Fruit fly (Drosophila melanogaster) whole organism: Measurements from ENCODE around the gene Pfdn5.

ENCODE experiments used
- CG8478 ChIP-seq: fragments of >200 bp; optimal IDR thresholded peaks from 2 replicates; lab custom pipeline; 2018; ENCODE audit warnings: inconsistent platforms
- Dll ChIP-seq: fragments of >200 bp; optimal IDR thresholded peaks from 2 replicates; lab custom pipeline; 2017
- EcR ChIP-seq, 2 experiments: fragments of >200 bp; optimal IDR thresholded peaks; 2 replicates each; lab custom pipeline; 2017; ENCODE audit warnings: missing biosample characterization in 2 of 2, missing genetic modification characterization in 2 of 2, missing genetic modification reagents in 2 of 2
- pan ChIP-seq: fragments of >200 bp; optimal IDR thresholded peaks from 2 replicates; lab custom pipeline; 2017
- psq ChIP-seq: fragments of >200 bp; optimal IDR thresholded peaks from 2 replicates; lab custom pipeline; 2017
- usp ChIP-seq: fragments of >200 bp; optimal IDR thresholded peaks from 2 replicates; lab custom pipeline; 2017; ENCODE audit warnings: missing biosample characterization, missing genetic modification characterization, mixed read lengths

Pfdn5 gene

DNA sequence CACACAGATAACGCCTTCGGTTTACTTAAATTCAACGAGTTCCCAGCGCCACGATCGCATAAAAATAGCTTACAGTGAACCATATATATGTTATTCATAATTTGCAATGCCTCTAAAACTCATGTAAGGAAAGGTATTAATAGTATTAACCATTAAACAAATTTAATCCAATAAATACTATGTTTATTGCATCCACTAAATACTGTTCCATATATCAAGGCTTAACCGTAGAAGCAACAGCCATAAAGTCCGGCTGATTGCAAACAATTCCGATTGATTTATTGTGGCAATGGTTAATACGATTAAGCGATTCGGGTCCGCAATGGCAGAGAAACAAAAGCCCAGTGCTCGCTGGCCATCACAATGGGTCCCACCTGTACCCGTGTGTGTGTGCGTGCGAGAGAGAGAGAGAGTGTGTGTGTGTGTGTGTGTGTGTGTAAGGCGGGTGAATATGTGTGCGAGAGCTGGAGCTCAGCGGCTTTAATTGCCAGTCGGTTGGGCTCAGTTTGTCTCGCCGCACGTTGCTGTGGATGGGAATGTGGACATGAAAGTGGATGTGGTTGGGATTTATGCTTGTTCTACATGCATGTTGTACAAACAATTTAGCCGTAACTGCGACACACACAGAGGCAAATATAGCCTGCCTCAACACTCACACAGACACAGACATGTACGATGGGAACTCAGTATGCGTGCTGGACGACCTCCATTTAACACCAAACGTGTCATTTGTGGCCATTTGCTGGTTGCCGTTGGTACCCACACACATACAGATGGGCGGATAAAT is 7.9 kb downstream of the Pfdn5 start:
- TF ChIP-seq pan (lab: Kevin White, UChicago) = no peak
- TF ChIP-seq usp (GFP tag; lab: Kevin White, UChicago) = no peak
- TF ChIP-seq Dll (lab: Kevin White, UChicago) = no peak
- TF ChIP-seq EcR (GFP tag; optimal IDR thresholded peaks at IDR 0.05; lab: Kevin White, UChicago) = no peak
- no peak for TF ChIP-seq CG8478 (lab: Kevin White, UChicago)
- no peak for TF ChIP-seq psq

DNA sequence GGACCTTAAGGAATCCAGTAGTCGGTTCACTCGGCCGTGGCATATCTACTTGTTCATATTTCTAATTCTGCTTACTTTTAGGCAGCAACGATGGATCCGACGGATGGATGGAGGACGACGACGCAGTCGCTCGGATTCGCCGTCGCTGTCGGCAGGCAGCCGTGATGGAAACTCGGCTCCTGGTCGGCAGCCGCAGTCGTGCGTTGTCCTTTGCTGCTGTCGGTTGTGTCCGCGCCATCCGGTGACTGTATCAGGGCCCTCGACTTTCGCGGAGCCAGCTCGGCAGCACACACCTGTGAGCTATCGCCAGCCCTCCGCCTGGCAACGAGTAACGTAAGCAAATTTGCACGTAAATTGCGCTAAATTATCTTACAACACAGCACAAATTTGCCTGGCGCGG is 10.2 kb downstream of the Pfdn5 start, which contains the start of gene Octbeta1R:
Octbeta1R (plus strand) TSS at position 191 of the 400 bp plus-strand sequence.
- TF ChIP-seq CG8478 (lab: Kevin White, UChicago) = no peak
- no peak for TF ChIP-seq psq

DNA sequence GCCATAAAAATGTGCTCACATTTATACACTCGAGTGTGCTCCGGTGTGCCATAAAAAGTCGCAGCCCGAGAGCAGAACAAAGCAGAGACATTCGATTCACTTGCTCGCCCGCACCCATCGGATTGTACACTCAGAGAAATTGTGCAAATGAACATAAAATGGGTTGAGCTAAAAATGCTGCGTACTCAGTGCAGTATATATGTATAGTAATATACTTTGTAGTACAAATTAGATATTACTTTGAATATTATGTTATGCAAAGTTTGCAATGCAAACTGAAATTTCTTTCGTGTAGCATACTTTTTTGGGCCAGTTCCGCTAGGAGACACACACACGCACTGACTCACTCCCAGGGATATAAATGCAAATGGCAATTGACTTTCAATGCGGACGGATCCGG is 16.8 kb downstream of the Pfdn5 start:
- TF ChIP-seq EcR (GFP tag; optimal IDR thresholded peaks at IDR 0.05; lab: Kevin White, UChicago) = no peak
- TF ChIP-seq pan (lab: Kevin White, UChicago) = no peak
- TF ChIP-seq Dll (lab: Kevin White, UChicago) = no peak
- no peak for TF ChIP-seq psq
- TF ChIP-seq CG8478 (lab: Kevin White, UChicago) = no peak

DNA sequence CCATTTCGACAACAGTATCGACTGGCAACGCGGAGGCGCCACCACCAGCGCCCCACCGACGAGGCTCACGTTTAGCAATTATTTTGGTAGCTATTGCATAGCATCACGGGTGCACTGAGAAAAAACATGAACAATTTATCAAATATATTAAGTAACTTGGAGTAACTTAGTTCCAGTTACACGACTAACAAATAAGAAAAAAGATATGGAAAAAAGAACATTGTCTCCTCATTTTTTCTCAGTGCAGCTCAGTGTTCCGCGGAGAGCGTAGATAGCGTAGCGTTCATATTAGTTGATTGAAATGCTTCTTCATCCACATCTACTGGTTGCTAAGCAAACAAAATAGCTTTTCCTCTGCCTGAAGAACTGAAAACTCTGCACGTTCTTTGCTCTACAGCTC is 28.5 kb downstream of the Pfdn5 start:
- TF ChIP-seq Dll (lab: Kevin White, UChicago) = no peak
- TF ChIP-seq psq = no peak
- TF ChIP-seq EcR (GFP tag; optimal IDR thresholded peaks at IDR 0.05; lab: Kevin White, UChicago) = no peak
- TF ChIP-seq CG8478 (lab: Kevin White, UChicago) = no peak
- TF ChIP-seq usp (GFP tag; lab: Kevin White, UChicago) = no peak
- no peak for TF ChIP-seq pan (lab: Kevin White, UChicago)

DNA sequence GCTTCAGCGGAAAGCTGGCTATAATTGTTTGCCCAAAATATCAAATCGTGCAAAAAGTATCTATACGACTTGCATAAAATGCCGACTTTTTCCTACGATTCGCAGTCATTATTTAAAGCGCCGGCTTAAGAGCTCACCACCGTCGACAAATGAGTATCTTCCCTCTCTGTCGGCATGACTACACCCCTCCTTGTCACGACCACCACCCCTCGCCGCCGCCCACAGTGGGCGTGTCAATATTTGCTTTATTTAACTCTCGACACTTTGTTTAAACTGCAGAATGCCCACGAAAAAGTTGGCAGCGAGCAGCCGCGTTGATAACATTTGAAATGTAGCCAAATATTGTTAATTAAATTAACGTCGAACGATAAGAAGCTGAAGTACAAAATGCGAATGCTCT is 31.4 kb downstream of the Pfdn5 start:
- TF ChIP-seq CG8478 (lab: Kevin White, UChicago) (no peak), pan (lab: Kevin White, UChicago) (no peak), usp (GFP tag; lab: Kevin White, UChicago) (no peak), psq (no peak), Dll (lab: Kevin White, UChicago) (no peak), EcR (GFP tag; optimal IDR thresholded peaks at IDR 0.05; lab: Kevin White, UChicago) (no peak)

DNA sequence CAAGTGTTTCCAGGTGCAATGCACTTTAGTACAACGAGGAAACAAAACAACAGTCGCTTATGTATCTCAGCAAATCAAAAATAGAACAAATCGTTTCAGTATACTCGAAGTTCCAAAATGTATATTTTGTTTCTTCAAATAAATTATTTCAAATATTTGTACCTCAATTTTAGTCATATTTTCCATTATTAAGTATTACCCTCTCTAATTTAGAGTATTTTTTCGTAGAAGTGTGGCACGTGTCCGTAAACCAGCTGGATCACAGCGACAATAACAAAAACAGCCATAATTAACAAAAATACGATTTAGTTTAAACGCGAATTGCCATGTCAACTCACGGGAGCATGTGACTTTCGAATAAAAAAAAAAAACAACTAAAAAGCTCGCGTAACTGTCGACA is 31.9 kb downstream of the Pfdn5 start:
- TF ChIP-seq EcR (GFP tag; optimal IDR thresholded peaks at IDR 0.05; lab: Kevin White, UChicago) (no peak), Dll (lab: Kevin White, UChicago) (no peak), CG8478 (lab: Kevin White, UChicago) (no peak), usp (GFP tag; lab: Kevin White, UChicago) (no peak), psq (no peak), pan (lab: Kevin White, UChicago) (no peak)

DNA sequence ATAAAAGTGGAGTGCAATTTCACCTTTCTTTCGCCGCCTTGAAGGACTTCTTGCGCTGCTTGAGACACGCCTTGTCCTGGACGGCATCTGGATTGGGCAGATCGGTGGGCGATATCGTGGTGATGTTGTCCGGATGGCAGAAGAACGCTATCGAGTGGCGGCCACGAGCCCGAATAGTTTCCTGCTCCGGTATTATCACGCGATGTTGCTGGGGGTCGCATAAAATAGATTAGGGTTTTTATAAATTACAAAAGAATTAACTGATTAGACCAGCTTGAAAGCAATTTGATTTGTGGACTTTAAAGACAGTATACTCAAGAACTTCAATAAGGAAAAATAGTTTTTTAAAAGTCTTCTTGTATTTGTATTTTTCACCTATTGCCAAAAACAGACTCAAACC is 33.6 kb downstream of the Pfdn5 start:
- TF ChIP-seq pan (lab: Kevin White, UChicago) (no peak), usp (GFP tag; lab: Kevin White, UChicago) (no peak), psq (no peak), EcR (GFP tag; optimal IDR thresholded peaks at IDR 0.05; lab: Kevin White, UChicago) (no peak), Dll (lab: Kevin White, UChicago) (no peak), CG8478 (lab: Kevin White, UChicago) (no peak)

DNA sequence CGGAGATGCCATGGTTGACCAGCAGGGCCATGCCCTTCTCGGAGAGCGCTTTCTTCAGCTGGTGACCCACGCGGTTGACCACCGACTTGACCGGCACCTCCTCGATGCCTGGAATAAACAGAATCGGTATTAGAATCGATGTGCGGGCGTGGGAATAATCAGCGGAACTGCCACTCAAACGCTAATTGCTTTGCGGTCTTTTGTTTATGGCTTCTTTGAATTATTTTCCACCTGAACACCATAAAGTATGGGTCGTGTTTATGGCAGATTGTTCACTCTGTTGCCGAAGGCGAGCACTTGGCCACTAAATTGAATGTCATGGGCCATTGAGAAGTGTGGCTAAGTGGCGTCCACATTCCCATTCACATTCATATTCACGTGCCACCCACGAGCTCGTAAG is 35.2 kb downstream of the Pfdn5 start:
- TF ChIP-seq EcR (GFP tag; optimal IDR thresholded peaks at IDR 0.05; lab: Kevin White, UChicago) (no peak), usp (GFP tag; lab: Kevin White, UChicago) (no peak), pan (lab: Kevin White, UChicago) (no peak), psq (no peak), Dll (lab: Kevin White, UChicago) (no peak), CG8478 (lab: Kevin White, UChicago) (no peak)

DNA sequence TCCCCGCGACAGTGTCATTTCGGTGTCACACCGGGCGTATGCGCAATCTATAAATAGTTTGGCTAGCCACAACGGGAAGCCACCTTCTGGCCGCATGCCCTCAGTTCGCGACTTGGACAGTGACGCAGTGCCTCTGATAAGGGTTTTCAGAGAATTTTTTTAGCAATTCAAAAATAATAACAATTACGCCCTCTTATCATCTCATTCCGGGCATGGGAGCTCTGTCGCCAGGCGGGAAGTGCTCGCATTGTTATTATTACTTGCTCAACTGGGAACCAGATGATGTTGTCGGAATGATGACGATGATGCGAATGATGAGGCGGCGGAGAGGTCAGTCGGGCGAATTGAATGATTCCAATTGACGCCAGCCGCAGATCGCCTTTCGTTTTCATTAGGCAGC is 36.0 kb downstream of the Pfdn5 start:
- TF ChIP-seq EcR (GFP tag; optimal IDR thresholded peaks at IDR 0.05; lab: Kevin White, UChicago) (no peak), pan (lab: Kevin White, UChicago) (no peak), psq (no peak), usp (GFP tag; lab: Kevin White, UChicago) (no peak), CG8478 (lab: Kevin White, UChicago) (no peak), Dll (lab: Kevin White, UChicago) (no peak)

DNA sequence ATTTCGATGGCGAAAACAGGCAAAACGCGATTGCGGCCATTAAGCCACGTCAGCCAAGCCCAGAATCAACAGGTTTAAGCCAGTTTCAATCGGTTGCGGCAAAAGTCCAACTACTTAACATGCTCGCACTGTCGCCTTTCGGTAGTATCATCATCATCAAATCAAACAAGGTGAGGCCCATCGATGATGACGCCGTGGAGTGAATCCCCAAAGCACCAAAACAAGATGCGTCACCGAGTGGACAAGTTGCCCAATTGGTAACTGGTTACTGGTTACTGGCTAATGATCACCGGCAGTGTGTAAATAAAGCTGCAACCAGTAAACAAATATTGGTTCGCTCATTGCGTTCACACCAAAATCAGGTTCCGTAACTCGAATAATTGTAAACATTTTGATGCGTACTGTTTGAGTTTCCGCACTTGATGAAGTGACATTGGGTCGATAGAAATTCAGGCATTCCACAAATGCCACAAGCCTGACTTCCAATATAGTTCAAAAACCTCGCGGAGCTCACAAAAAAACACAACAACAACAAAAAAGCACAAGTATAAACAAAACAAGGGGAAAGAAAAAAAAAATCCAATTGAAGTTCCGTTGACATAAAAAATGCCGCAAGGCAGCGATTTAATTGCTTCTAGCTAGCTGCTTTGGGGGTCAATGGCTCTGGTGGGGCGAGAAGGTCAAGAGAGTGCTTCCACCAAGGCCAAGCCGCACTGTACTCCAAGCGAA is 37.7 kb downstream of the Pfdn5 start:
- TF ChIP-seq CG8478 (lab: Kevin White, UChicago) (no peak), usp (GFP tag; lab: Kevin White, UChicago) (no peak)

DNA sequence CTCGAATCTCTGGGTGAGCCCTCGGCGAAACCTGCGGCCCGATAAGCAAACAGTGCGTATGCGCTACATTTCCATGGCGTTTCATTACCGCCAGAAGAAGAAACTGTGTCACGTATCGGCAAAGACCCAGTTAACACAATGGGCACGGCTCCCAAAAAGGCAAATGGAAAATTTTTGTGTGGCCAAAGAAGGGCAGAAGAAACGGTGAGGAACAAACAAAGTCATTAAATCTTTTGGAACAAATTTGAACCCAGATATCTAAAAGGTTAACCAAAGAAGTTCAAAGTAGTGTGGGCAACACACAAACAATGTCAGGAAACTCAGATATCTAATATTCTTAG is 38.2 kb downstream of the Pfdn5 start:
- no peak for TF ChIP-seq pan (lab: Kevin White, UChicago)
- no peak for TF ChIP-seq CG8478 (lab: Kevin White, UChicago)
- TF ChIP-seq psq = no peak
- no peak for TF ChIP-seq EcR (GFP tag; optimal IDR thresholded peaks at IDR 0.05; lab: Kevin White, UChicago)
- TF ChIP-seq Dll (lab: Kevin White, UChicago) = no peak
- no peak for TF ChIP-seq usp (GFP tag; lab: Kevin White, UChicago)
